Worm (Caenorhabditis elegans): Measurements from ENCODE around the gene F13H10.6.

DNA sequence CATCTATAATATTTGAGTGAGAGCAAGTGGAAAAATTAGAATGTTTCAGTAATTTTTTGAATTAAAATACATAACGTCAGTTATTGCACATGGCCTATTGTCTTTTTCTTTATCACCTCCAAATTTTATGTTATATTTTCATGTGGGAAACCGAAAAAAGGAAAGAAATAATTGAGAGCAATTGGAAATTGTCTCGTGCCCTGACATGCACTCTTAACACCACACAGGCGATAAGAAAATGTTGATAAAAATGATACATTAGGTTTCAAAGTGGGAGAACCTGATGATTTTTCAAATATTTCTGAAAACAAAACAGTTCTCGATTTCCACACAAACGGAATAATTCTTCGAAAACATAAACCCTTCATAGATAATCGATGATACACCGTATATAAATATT is 6.8 kb downstream of the F13H10.6 start, which contains the start of gene F13H10.3:
- TF ChIP-seq unc-62 (GFP tag; optimal IDR thresholded peaks at IDR 0.05) (no peak), lin-40 (tag; optimal IDR thresholded peaks at IDR 0.05) (no peak), him-1 (tag; optimal IDR thresholded peaks at IDR 0.05) (no peak), pha-4 (tag; optimal IDR thresholded peaks at IDR 0.05) (no peak), ceh-58 (GFP tag; IDR thresholded peaks at IDR 0.05) (no peak), ama-1 (optimal IDR thresholded peaks at IDR 0.05) (no peak), ama-1 (GFP tag; optimal IDR thresholded peaks at IDR 0.05) (no peak), attf-5 (GFP tag; optimal IDR thresholded peaks at IDR 0.05) (no peak)

Measured in whole organism, young adult.